Worm (Caenorhabditis elegans): ENCODE data around the gene F53F8.5.

Gene F53F8.5

DNA sequence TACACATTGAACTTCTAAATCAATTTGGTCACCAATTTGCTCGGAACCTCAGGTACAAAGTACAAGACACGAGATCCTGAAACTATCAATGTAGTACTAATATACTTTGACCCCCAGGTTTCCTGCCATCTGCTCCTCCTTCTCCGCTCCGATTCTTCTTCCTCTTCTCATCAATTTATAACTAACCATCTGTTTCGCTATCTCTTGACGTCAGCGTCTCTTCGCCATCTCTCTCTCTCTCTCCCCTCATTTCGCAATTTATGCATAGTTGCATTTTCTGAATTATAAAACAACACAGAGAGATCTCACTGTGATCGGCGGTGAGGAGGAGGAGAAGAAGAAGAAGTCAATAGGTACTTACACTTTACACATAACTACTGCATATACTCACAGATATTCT is 7.9 kb upstream of the F53F8.5 start (continued):
- TF ChIP-seq lin-38 (GFP tag; IDR thresholded peaks at IDR 0.05) (no peak), spr-1 (tag; optimal IDR thresholded peaks at IDR 0.05) (no peak), aha-1 (tag) (no peak), lir-3 (tag; optimal IDR thresholded peaks at IDR 0.05) (no peak), cey-2 (tag; optimal IDR thresholded peaks at IDR 0.05; ENCODE audit: borderline replicate concordance, insufficient read depth) (no peak), hif-1 (tag; optimal IDR thresholded peaks at IDR 0.05) (no peak), mep-1 (tag; optimal IDR thresholded peaks at IDR 0.05) (peak; percentile 32), skn-1 (tag; optimal IDR thresholded peaks at IDR 0.05) (no peak), dpl-1 (GFP tag; optimal IDR thresholded peaks at IDR 0.05) (peak; percentile 10), nhr-28 (tag; optimal IDR thresholded peaks at IDR 0.05) (peak; percentile 40), zag-1 (tag; optimal IDR thresholded peaks at IDR 0.05) (no peak), F37D6.2 (tag; optimal IDR thresholded peaks at IDR 0.05) (no peak), unc-39 (tag; optimal IDR thresholded peaks at IDR 0.05) (no peak), F10B5.3 (tag; optimal IDR thresholded peaks at IDR 0.05) (no peak), snpc-4 (tag; optimal IDR thresholded peaks at IDR 0.05) (no peak), snpc-1.2 (GFP tag; IDR thresholded peaks at IDR 0.05) (no peak), madf-9 (GFP tag; conservative IDR thresholded peaks at IDR 0.05) (no peak), dmd-8 (GFP tag; IDR thresholded peaks at IDR 0.05) (no peak), ceh-82 (tag; optimal IDR thresholded peaks at IDR 0.05) (no peak), hlh-30 (tag; optimal IDR thresholded peaks at IDR 0.05; ENCODE audit: insufficient read depth) (no peak), hmg-1.1 (GFP tag; IDR thresholded peaks at IDR 0.05) (no peak), ctbp-1 (GFP tag; IDR thresholded peaks at IDR 0.05) (0 out of 2 replicates have a peak, but pooled peaks have one; percentile 8), nhr-237 (tag; optimal IDR thresholded peaks at IDR 0.05) (no peak), lin-13 (GFP tag; optimal IDR thresholded peaks at IDR 0.05) (no peak), mxl-3 (GFP tag; optimal IDR thresholded peaks at IDR 0.05) (no peak), F44E2.7 (GFP tag; IDR thresholded peaks at IDR 0.05) (no peak), ceh-44 (GFP tag; IDR thresholded peaks at IDR 0.05) (no peak), Y105C5A.15 (GFP tag; IDR thresholded peaks at IDR 0.05) (no peak), pqm-1 (tag; optimal IDR thresholded peaks at IDR 0.05) (no peak), nhr-48 (tag; optimal IDR thresholded peaks at IDR 0.05) (no peak), nhr-42 (GFP tag; IDR thresholded peaks at IDR 0.05) (no peak), arid-1 (GFP tag; conservative IDR thresholded peaks at IDR 0.05) (no peak), fkh-10 (GFP tag; optimal IDR thresholded peaks at IDR 0.05) (no peak), zfp-2 (tag; optimal IDR thresholded peaks at IDR 0.05) (no peak), nhr-76 (tag; optimal IDR thresholded peaks at IDR 0.05) (no peak), zip-2 (tag; optimal IDR thresholded peaks at IDR 0.05) (no peak), ztf-7 (tag; optimal IDR thresholded peaks at IDR 0.05) (no peak), nhr-41 (GFP tag; IDR thresholded peaks at IDR 0.05) (no peak), gei-8 (GFP tag; optimal IDR thresholded peaks at IDR 0.05) (no peak), nhr-25 (tag; optimal IDR thresholded peaks at IDR 0.05; ENCODE audit: borderline replicate concordance, insufficient read depth) (no peak), jun-1 (tag; optimal IDR thresholded peaks at IDR 0.05) (no peak), lin-1 (GFP tag; IDR thresholded peaks at IDR 0.05) (no peak), lin-29 (GFP tag; IDR thresholded peaks at IDR 0.05) (no peak), lsy-2 (tag; optimal IDR thresholded peaks at IDR 0.05) (peak in 1 of 2 experiments; percentile 49), tra-1 (GFP tag; IDR thresholded peaks at IDR 0.05) (no peak), mdt-29 (GFP tag; IDR thresholded peaks at IDR 0.05) (no peak), unc-62 (GFP tag; optimal IDR thresholded peaks at IDR 0.05 in 1 of 2) (peak in 1 of 2 experiments; percentile 15), unc-62 (tag; optimal IDR thresholded peaks at IDR 0.05) (no peak), nhr-10 (tag; optimal IDR thresholded peaks at IDR 0.05) (no peak), F49E8.2 (tag; optimal IDR thresholded peaks at IDR 0.05; ENCODE audit: borderline replicate concordance) (no peak), daf-16 (GFP tag; optimal IDR thresholded peaks at IDR 0.05) (no peak), daf-16 (tag; optimal IDR thresholded peaks at IDR 0.05) (peak; percentile 20), ZK546.5 (tag; optimal IDR thresholded peaks at IDR 0.05) (no peak), ama-1 (optimal IDR thresholded peaks at IDR 0.05) (no peak)

Measured in whole organism, L4 larva.